Worm (Caenorhabditis elegans) whole organism, mixed stage, embryonic: Measurements from ENCODE around the gene wht-1.

ENCODE experiments used
- M03D4.4 ChIP-seq: sonication (generic microtip); optimal IDR thresholded peaks from 2 replicates; lab custom pipeline; 2017; ENCODE audit warnings: mild to moderate bottlenecking, missing genetic modification characterization, missing compliant biosample characterization
- ces-1 ChIP-seq: fragments of 150-350 bp; optimal IDR thresholded peaks from 2 replicates; lab custom pipeline; 2014; ENCODE audit warnings: missing biosample characterization, missing genetic modification reagents, missing genetic modification characterization
- lin-13 ChIP-seq: fragments of 150-350 bp; optimal IDR thresholded peaks from 2 replicates; lab custom pipeline; 2014; ENCODE audit warnings: missing biosample characterization, missing genetic modification characterization
- lin-32 ChIP-seq: fragments of 200-800 bp; sonication (Bioruptor generic); optimal IDR thresholded peaks from 2 replicates; lab custom pipeline; 2018; ENCODE audit warnings: mild to moderate bottlenecking, missing genetic modification characterization, missing compliant biosample characterization
- lsy-2 ChIP-seq: fragments of 150-350 bp; optimal IDR thresholded peaks from 2 replicates; lab custom pipeline; 2014; ENCODE audit warnings: missing biosample characterization, missing genetic modification characterization
- nhr-12 ChIP-seq: fragments of 150-350 bp; optimal IDR thresholded peaks from 2 replicates; lab custom pipeline; 2014; ENCODE audit warnings: missing biosample characterization, missing genetic modification characterization
- nhr-237 ChIP-seq: fragments of 150-350 bp; optimal IDR thresholded peaks from 2 replicates; lab custom pipeline; 2014; ENCODE audit warnings: missing biosample characterization, missing genetic modification characterization
- sptf-1 ChIP-seq: sonication (generic microtip); optimal IDR thresholded peaks from 2 replicates; lab custom pipeline; 2017; ENCODE audit warnings: mild to moderate bottlenecking, missing genetic modification characterization, moderate library complexity, missing compliant biosample characterization
- unc-120 ChIP-seq: sonication (generic microtip); optimal IDR thresholded peaks from 2 replicates; lab custom pipeline; 2017; ENCODE audit warnings: missing genetic modification characterization, missing compliant biosample characterization; ENCODE audit not compliant: poor library complexity, severe bottlenecking

- no peak for TF ChIP-seq ces-1 (GFP tag; lab: Kevin White, UChicago)
- no peak for TF ChIP-seq sptf-1
- TF ChIP-seq M03D4.4 (tag; lab: Kevin White, UChicago) = no peak
- no peak for TF ChIP-seq unc-120 (tag; lab: Kevin White, UChicago)
- no peak for TF ChIP-seq nhr-237 (tag; lab: Kevin White, UChicago)
- no peak for TF ChIP-seq lsy-2 (tag; lab: Kevin White, UChicago)
- no peak for TF ChIP-seq lin-13 (tag; lab: Kevin White, UChicago)
- no peak for TF ChIP-seq nhr-12 (tag; lab: Kevin White, UChicago)
- TF ChIP-seq lin-32 (GFP tag; lab: Kevin White, UChicago) = no peak
Measured at ce11 chrIII:6046881-6047280, 40.7 kb downstream of the wht-1 start, which contains the start of gene tbx-11.
